Fruit fly (Drosophila melanogaster): ENCODE data around the gene CG3191.

DNA sequence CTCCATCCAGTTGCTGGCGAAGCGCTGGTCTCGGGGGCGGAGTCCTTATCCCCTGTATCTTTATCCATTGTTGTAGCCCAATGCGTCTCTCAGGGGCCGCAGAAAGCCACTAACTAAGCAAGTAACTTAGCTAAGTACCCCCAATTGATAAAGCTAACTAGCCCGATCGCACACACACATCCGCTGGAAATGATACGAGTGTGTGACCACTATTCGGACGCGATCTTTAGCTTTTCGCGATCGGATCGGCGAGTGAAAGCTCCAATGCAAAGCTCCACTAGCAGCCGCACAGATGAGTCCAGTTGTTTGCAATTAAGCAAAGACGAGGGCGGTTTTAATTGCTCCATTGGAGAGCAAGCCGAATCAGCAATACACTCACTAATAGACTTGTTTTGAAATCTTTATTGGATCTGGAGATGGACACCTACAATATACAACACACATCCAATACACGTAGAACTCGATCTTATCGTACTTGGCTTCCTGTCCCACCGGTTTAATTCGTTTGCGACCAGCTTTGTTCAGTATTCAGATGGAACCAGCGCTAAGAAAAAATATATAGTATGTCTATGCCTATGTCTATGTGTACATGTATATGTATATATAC, 2.3 kb upstream of the CG3191 start, which contains the start of gene CG3091:
- TF ChIP-seq CG12605 (GFP tag; IDR thresholded peaks at IDR 0.05) (no peak), D1 (tag; optimal IDR thresholded peaks at IDR 0.05) (no peak), CG9948 (tag; optimal IDR thresholded peaks at IDR 0.05) (no peak), gl (tag; optimal IDR thresholded peaks at IDR 0.05) (no peak)
